Worm (Caenorhabditis elegans) whole organism, young adult: Measurements from ENCODE around the gene irld-20.
A peak's percentile ranks its signal among the peaks of the same experiment; 100 is the strongest.

Source experiments
- B0019.2 ChIP-seq: fragments of 200-800 bp; sonication (Bioruptor generic); conservative IDR thresholded peaks from 2 replicates; pipeline ENCODE4 v1.3.6; 2022; ENCODE audit warnings: missing genetic modification reagents, missing genetic modification characterization, missing compliant biosample characterization
- C17E4.6 ChIP-seq: fragments of 200-800 bp; sonication (Bioruptor generic); IDR thresholded peaks from 2 replicates; pipeline ENCODE4 v1.3.6; 2022; ENCODE audit warnings: missing genetic modification reagents, missing genetic modification characterization, missing compliant biosample characterization
- D2030.7 ChIP-seq: fragments of 200-800 bp; sonication (Bioruptor generic); IDR thresholded peaks from 2 replicates; pipeline ENCODE4 v1.3.6; 2022; ENCODE audit warnings: missing genetic modification reagents, missing genetic modification characterization, missing compliant biosample characterization
- F10E7.11 ChIP-seq: sonication (generic microtip); optimal IDR thresholded peaks from 2 replicates; lab custom pipeline; 2017; ENCODE audit warnings: mild to moderate bottlenecking, missing genetic modification characterization, moderate library complexity, missing compliant biosample characterization
- F37B4.10 ChIP-seq: fragments of 200-800 bp; sonication (Bioruptor generic); IDR thresholded peaks from 2 replicates; pipeline ENCODE4 v1.3.6; 2022; ENCODE audit warnings: missing genetic modification characterization, missing compliant biosample characterization
- F55B11.4 ChIP-seq: sonication (generic microtip); optimal IDR thresholded peaks from 2 replicates; lab custom pipeline; 2016; ENCODE audit warnings: missing compliant biosample characterization, missing genetic modification characterization, borderline replicate concordance; ENCODE audit not compliant: insufficient read depth
- ZK185.1 ChIP-seq: sonication (generic microtip); optimal IDR thresholded peaks from 2 replicates; lab custom pipeline; 2016; ENCODE audit warnings: mild to moderate bottlenecking, missing genetic modification characterization, missing compliant biosample characterization; ENCODE audit not compliant: poor library complexity, severe bottlenecking
- aptf-2 ChIP-seq: fragments of 200-800 bp; sonication (Bioruptor generic); conservative IDR thresholded peaks from 2 replicates; pipeline ENCODE4 v1.3.6; 2022; ENCODE audit warnings: missing genetic modification reagents, missing genetic modification characterization, missing compliant biosample characterization
- aptf-3 ChIP-seq: fragments of 200-800 bp; sonication (Bioruptor generic); IDR thresholded peaks from 2 replicates; pipeline ENCODE4 v1.3.6; 2022; ENCODE audit warnings: missing genetic modification characterization, missing compliant biosample characterization
- attf-3 ChIP-seq: fragments of 200-800 bp; sonication (Bioruptor generic); conservative IDR thresholded peaks from 2 replicates; pipeline ENCODE4 v1.3.6; 2022; ENCODE audit warnings: missing genetic modification reagents, missing genetic modification characterization, missing compliant biosample characterization
- attf-5 ChIP-seq: fragments of 200-800 bp; sonication (Bioruptor generic); optimal IDR thresholded peaks from 2 replicates; lab custom pipeline; 2018; ENCODE audit warnings: mild to moderate bottlenecking, missing genetic modification characterization, missing compliant biosample characterization
- bed-1 ChIP-seq: fragments of 200-800 bp; sonication (Bioruptor generic); IDR thresholded peaks from 2 replicates; pipeline ENCODE4 v1.3.6; 2022; ENCODE audit warnings: missing genetic modification reagents, missing genetic modification characterization, missing compliant biosample characterization
- ccch-3 ChIP-seq: fragments of 200-800 bp; sonication (Bioruptor generic); optimal IDR thresholded peaks from 2 replicates; lab custom pipeline; 2018; ENCODE audit warnings: mild to moderate bottlenecking, missing genetic modification characterization, missing compliant biosample characterization
- ceh-100 ChIP-seq: fragments of 200-800 bp; sonication (Bioruptor generic); IDR thresholded peaks from 2 replicates; pipeline ENCODE4 v1.3.6; 2022; ENCODE audit warnings: missing genetic modification reagents, missing genetic modification characterization, missing compliant biosample characterization
- ceh-27 ChIP-seq: fragments of 200-800 bp; sonication (Bioruptor generic); optimal IDR thresholded peaks from 2 replicates; lab custom pipeline; 2018; ENCODE audit warnings: mild to moderate bottlenecking, missing genetic modification characterization, moderate library complexity, missing compliant biosample characterization
- ceh-79 ChIP-seq: sonication (generic microtip); optimal IDR thresholded peaks from 2 replicates; lab custom pipeline; 2017; ENCODE audit warnings: mild to moderate bottlenecking, missing genetic modification characterization, missing compliant biosample characterization
- egl-18 ChIP-seq: fragments of 200-800 bp; sonication (Bioruptor generic); IDR thresholded peaks from 2 replicates; pipeline ENCODE4 v1.3.6; 2022; ENCODE audit warnings: missing genetic modification reagents, missing genetic modification characterization, missing compliant biosample characterization
- egrh-3 ChIP-seq: fragments of 200-800 bp; sonication (Bioruptor generic); IDR thresholded peaks from 2 replicates; pipeline ENCODE4 v1.3.6; 2022; ENCODE audit warnings: missing genetic modification reagents, missing genetic modification characterization, missing compliant biosample characterization
- hrde-1 ChIP-seq: sonication (generic microtip); optimal IDR thresholded peaks from 2 replicates; lab custom pipeline; 2016; ENCODE audit warnings: missing genetic modification characterization, mild to moderate bottlenecking, missing compliant biosample characterization, moderate library complexity, missing genotype, missing genetic modification reagents, borderline replicate concordance
- lin-26 ChIP-seq: fragments of 200-800 bp; sonication (Bioruptor generic); IDR thresholded peaks from 2 replicates; pipeline ENCODE4 v1.3.6; 2022; ENCODE audit warnings: missing genetic modification reagents, missing genetic modification characterization, missing compliant biosample characterization
- lir-1 ChIP-seq: fragments of 200-800 bp; sonication (Bioruptor generic); conservative IDR thresholded peaks from 2 replicates; pipeline ENCODE4 v1.3.6; 2022; ENCODE audit warnings: missing genetic modification reagents, missing genetic modification characterization, missing compliant biosample characterization
- mel-28 ChIP-seq: sonication (generic microtip); optimal IDR thresholded peaks from 2 replicates; lab custom pipeline; 2016; ENCODE audit warnings: borderline replicate concordance, mild to moderate bottlenecking, missing genetic modification characterization, missing compliant biosample characterization
- nfyb-1 ChIP-seq: fragments of 200-800 bp; sonication (Bioruptor generic); IDR thresholded peaks from 2 replicates; pipeline ENCODE4 v1.3.6; 2022; ENCODE audit warnings: missing genetic modification reagents, missing genetic modification characterization, missing compliant biosample characterization
- nhr-80 ChIP-seq: sonication (generic microtip); optimal IDR thresholded peaks from 2 replicates; lab custom pipeline; 2016; ENCODE audit warnings: missing genetic modification characterization, missing compliant biosample characterization
- nhr-90 ChIP-seq: sonication (generic microtip); optimal IDR thresholded peaks from 2 replicates; lab custom pipeline; 2016; ENCODE audit warnings: missing genotype, mild to moderate bottlenecking, missing genetic modification characterization, missing compliant biosample characterization
- rpc-1 ChIP-seq, 2 experiments: fragments of 150-350 bp in 1 of 2; sonication (generic microtip) in 1 of 2; optimal IDR thresholded peaks; 2 replicates each; lab custom pipeline; 2014 to 2018; ENCODE audit warnings: missing biosample characterization in 1 of 2, missing genetic modification characterization in 1 of 2, missing genetic modification reagents in 1 of 2, missing genotype in 1 of 2
- snpc-4 ChIP-seq, 5 experiments: fragments of 150-350 bp in 1 of 5; sonication (generic microtip) in 4 of 5; optimal IDR thresholded peaks; 2 replicates each; lab custom pipeline; 2014 to 2018; ENCODE audit warnings: missing genetic modification characterization in 5 of 5, missing biosample characterization in 3 of 5, antibody characterized with exemption in 2 of 5, mild to moderate bottlenecking in 2 of 5, missing compliant biosample characterization in 2 of 5, missing genotype in 2 of 5, moderate library complexity in 2 of 5, missing genetic modification reagents in 1 of 5
- sptf-2 ChIP-seq: fragments of 200-800 bp; sonication (Bioruptor generic); optimal IDR thresholded peaks from 2 replicates; lab custom pipeline; 2018; ENCODE audit warnings: mild to moderate bottlenecking, missing genetic modification characterization, missing compliant biosample characterization
- tbx-9 ChIP-seq: sonication (generic microtip); optimal IDR thresholded peaks from 2 replicates; lab custom pipeline; 2016; ENCODE audit warnings: borderline replicate concordance, missing genetic modification characterization, inconsistent platforms, missing compliant biosample characterization
- tlf-1 ChIP-seq: fragments of 200-800 bp; sonication (Bioruptor generic); optimal IDR thresholded peaks from 2 replicates; lab custom pipeline; 2018; ENCODE audit warnings: mild to moderate bottlenecking, missing genetic modification characterization, missing compliant biosample characterization
- zfh-2 ChIP-seq: fragments of 200-800 bp; sonication (Bioruptor generic); conservative IDR thresholded peaks from 2 replicates; pipeline ENCODE4 v1.3.6; 2022; ENCODE audit warnings: missing genetic modification reagents, missing genetic modification characterization, missing compliant biosample characterization
- ztf-26 ChIP-seq: sonication (generic microtip); optimal IDR thresholded peaks from 2 replicates; lab custom pipeline; 2017; ENCODE audit warnings: missing genetic modification characterization, missing compliant biosample characterization
- ztf-6 ChIP-seq: fragments of 200-800 bp; sonication (Bioruptor generic); IDR thresholded peaks from 2 replicates; pipeline ENCODE4 v1.3.6; 2022; ENCODE audit warnings: missing genetic modification reagents, missing genetic modification characterization, missing compliant biosample characterization

Gene irld-20

ce11 chrIII:12714266-12714665 lies 36.6 kb upstream of the irld-20 start, which contains the start of gene ssl-1:
Gene ssl-1 (plus strand): TSS chrIII:12714566.
- TF ChIP-seq F37B4.10 (GFP tag; lab: Robert Waterston, UW): no peak
- TF ChIP-seq, all 124 proteins: peak for 0

DNA sequence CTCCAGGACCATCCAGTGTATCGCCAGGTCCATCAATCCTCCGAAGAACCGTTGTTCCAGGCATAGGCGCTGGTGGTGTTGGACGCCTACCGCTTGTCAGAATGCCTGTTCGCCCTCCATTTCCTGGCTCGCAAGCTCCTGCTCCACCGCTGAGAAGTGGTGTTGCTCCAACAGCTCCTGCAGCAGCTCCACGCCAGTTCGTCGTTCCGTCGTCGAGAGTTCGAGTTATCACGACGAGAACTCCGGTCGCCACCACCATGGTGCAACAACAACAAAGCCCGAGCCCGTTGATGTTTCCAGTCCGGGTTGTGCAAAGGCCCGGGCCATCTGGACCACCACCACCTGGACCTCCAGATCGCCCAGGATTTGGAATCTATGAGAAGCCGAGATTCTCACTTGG lies 22.8 kb upstream of the irld-20 start:
- peak; percentile 54; the same call in 1 of the 2 replicates for TF ChIP-seq egrh-3 (GFP tag; lab: Robert Waterston, UW)
- no peak for TF ChIP-seq mel-28 (tag; lab: Kevin White, UChicago)
- no peak for TF ChIP-seq egl-18 (GFP tag; lab: Robert Waterston, UW)
- TF ChIP-seq tbx-9 (tag; lab: Kevin White, UChicago): no peak
- TF ChIP-seq zfh-2: peak; percentile 81
- TF ChIP-seq C17E4.6 (GFP tag; lab: Robert Waterston, UW): no peak
- TF ChIP-seq sptf-2 (GFP tag; lab: Kevin White, UChicago): no peak
- TF ChIP-seq ceh-100 (GFP tag; lab: Robert Waterston, UW): no peak
- peak; percentile 35; the same call in 1 of the 2 replicates for TF ChIP-seq lin-26 (GFP tag; lab: Robert Waterston, UW)

- no peak for TF ChIP-seq F55B11.4 (tag; lab: Kevin White, UChicago)
- TF ChIP-seq nhr-80 (tag; lab: Kevin White, UChicago): no peak
- no peak for TF ChIP-seq snpc-4 (GFP tag; optimal IDR thresholded peaks at IDR 0.05; lab: Kevin White, UChicago)
- TF ChIP-seq snpc-4 (tag; optimal IDR thresholded peaks at IDR 0.05; lab: Kevin White, UChicago): no peak
- TF ChIP-seq rpc-1 (optimal IDR thresholded peaks at IDR 0.05; lab: Kevin White, UChicago): no peak
- TF ChIP-seq rpc-1 (tag; optimal IDR thresholded peaks at IDR 0.05; lab: Kevin White, UChicago): no peak
- TF ChIP-seq nhr-90 (tag; lab: Kevin White, UChicago): no peak
Observed at ce11 chrIII:12738935-12739334, 12.0 kb upstream of the irld-20 start.

DNA sequence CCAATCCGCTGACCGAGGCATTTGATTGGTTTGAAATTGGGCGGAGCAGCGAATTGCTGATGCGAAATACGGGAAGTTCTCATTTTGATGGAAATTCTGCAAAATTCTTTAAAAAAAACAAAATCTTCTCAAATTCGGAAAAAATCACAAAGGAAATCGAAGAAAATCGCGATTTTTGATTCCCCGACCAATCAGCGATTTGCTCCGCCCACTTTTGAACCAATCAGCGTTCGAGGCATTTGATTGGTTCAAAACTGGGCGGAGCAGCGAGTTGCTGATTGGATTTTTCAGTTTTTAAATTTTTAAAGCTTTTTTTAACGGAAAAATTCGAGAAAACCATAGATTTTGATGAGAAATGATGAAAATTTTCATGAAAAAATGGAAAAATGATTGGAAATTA lies 10.6 kb upstream of the irld-20 start:
- TF ChIP-seq ceh-27 (GFP tag; lab: Kevin White, UChicago): no peak
- no peak for TF ChIP-seq ztf-6 (GFP tag; lab: Robert Waterston, UW)
- no peak for TF ChIP-seq aptf-3
- TF ChIP-seq attf-5 (GFP tag; lab: Kevin White, UChicago): no peak
- no peak for TF ChIP-seq aptf-2
- TF ChIP-seq hrde-1 (tag; lab: Kevin White, UChicago): no peak
- TF ChIP-seq tlf-1: no peak
- no peak for TF ChIP-seq lir-1
- no peak for TF ChIP-seq egrh-3 (GFP tag; lab: Robert Waterston, UW)
- no peak for TF ChIP-seq attf-3 (GFP tag; lab: Robert Waterston, UW)
- TF ChIP-seq B0019.2: no peak
- TF ChIP-seq, all 124 proteins: peak for 0

DNA sequence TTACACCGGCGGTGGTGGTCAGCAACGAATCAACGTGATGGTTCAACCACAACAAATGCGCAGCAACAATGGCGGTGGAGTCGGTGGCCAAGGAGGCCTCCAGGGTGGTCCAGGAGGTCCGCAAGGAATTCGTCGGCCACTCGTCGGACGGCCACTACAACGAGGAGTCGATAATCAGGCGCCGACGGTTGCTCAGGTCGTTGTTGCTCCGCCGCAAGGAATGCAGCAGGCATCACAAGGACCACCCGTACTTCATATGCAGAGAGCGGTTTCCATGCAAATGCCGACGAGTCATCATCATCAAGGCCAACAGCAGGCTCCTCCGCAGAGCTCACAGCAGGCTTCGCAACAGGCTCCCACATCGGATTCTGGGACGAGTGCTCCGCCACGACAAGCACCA lies 7.4 kb upstream of the irld-20 start:
- TF ChIP-seq nfyb-1 (GFP tag; lab: Robert Waterston, UW) (no peak), egl-18 (GFP tag; lab: Robert Waterston, UW) (no peak), mel-28 (tag; lab: Kevin White, UChicago) (no peak), egrh-3 (GFP tag; lab: Robert Waterston, UW) (peak; percentile 50; the same call in 1 of the 2 replicates), zfh-2 (peak; percentile 87), B0019.2 (0 out of 2 replicates have a peak, but pooled peaks have one; percentile 31), F10E7.11 (tag; lab: Kevin White, UChicago) (no peak), ccch-3 (no peak), ztf-26 (tag; lab: Kevin White, UChicago) (no peak), D2030.7 (peak; percentile 22; the same call in 1 of the 2 replicates), ceh-79 (tag; lab: Kevin White, UChicago) (no peak), bed-1 (GFP tag; lab: Robert Waterston, UW) (no peak), ZK185.1 (tag; lab: Kevin White, UChicago) (no peak)
